In the genomic region with DNA sequence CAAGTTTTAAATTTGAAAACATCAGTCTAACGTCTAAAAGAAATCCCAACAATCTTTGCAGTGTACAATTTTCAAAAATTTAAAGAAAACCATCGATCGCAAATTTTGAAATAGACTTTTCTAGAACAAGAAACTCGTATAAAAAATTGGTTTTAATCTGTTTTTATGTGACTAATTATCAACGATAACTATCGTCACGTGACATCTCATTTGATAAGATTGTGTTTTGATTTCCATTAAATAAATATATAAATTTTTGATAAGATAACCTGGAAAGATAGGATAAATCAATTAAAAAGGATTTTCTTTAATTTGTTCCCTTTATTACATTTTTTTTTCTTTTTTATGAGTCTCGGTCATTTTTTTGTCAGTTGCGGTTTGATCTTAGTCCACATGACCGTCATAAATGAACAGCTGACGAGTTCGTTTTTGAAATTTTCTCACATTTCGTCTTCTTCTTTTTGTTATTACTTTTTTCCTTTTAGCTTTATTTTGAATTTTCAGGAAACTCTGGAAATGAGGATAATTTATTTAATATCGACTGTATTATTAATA, we compare ENCODE assay signal across 6 worm cellular contexts.
TF ChIP-seq lines count a peak whose summit lies in the region.

A gene (plus strand): TSS at position 505 of the 555 bp plus-strand sequence.

TF ChIP-seq in whole organism, L1 larva, 84 proteins besides CTCF, POLR2A, EP300 and RAD21:
- peak; percentile 34 for TF ChIP-seq nhr-20 (tag; optimal IDR thresholded peaks at IDR 0.05; lab: Kevin White, UChicago)
- TF ChIP-seq mep-1 (tag; optimal IDR thresholded peaks at IDR 0.05; lab: Kevin White, UChicago) = peak; percentile 18
- peak; percentile 52 for TF ChIP-seq elt-2 (tag; optimal IDR thresholded peaks at IDR 0.05; lab: Kevin White, UChicago)
- TF ChIP-seq C34B4.2 (tag; optimal IDR thresholded peaks at IDR 0.05; lab: Kevin White, UChicago) = no peak
- peak in 2 of 6 experiments; percentile 49 to 67 for TF ChIP-seq elt-3 (tag; optimal IDR thresholded peaks at IDR 0.05; lab: Kevin White, UChicago)
- TF ChIP-seq lin-35 (GFP tag; optimal IDR thresholded peaks at IDR 0.05; lab: Kevin White, UChicago) = peak in 1 of 2 experiments; percentile 26
- TF ChIP-seq Y116A8C.19 (tag; optimal IDR thresholded peaks at IDR 0.05; lab: Kevin White, UChicago; ENCODE audit: borderline replicate concordance) = no peak
- TF ChIP-seq nhr-71 (tag; optimal IDR thresholded peaks at IDR 0.05; lab: Kevin White, UChicago) = peak; percentile 47
- no peak for TF ChIP-seq sox-4 (tag; optimal IDR thresholded peaks at IDR 0.05; lab: Kevin White, UChicago)
- TF ChIP-seq lin-14 (GFP tag; optimal IDR thresholded peaks at IDR 0.05; lab: Kevin White, UChicago) = peak; percentile 8

TF ChIP-seq in whole organism, L2 larva, 48 proteins besides CTCF, POLR2A, EP300 and RAD21:
- TF ChIP-seq nhr-25 (tag; optimal IDR thresholded peaks at IDR 0.05; lab: Kevin White, UChicago) = no peak
- peak; percentile 16 for TF ChIP-seq C34F6.9 (tag; optimal IDR thresholded peaks at IDR 0.05; lab: Kevin White, UChicago)
- no peak for TF ChIP-seq snpc-4 (tag; optimal IDR thresholded peaks at IDR 0.05; lab: Kevin White, UChicago)
- no peak for TF ChIP-seq Y55F3AM.14 (GFP tag; optimal IDR thresholded peaks at IDR 0.05; lab: Kevin White, UChicago)
- TF ChIP-seq ama-1 (optimal IDR thresholded peaks at IDR 0.05; lab: Kevin White, UChicago) = no peak
TF ChIP-seq in whole organism, L2 larva: peak in this region for 1.

TF ChIP-seq in whole organism, L3 larva, 47 proteins besides CTCF, POLR2A, EP300 and RAD21:
- no peak for TF ChIP-seq nhr-237 (tag; optimal IDR thresholded peaks at IDR 0.05; lab: Kevin White, UChicago)
- TF ChIP-seq sea-2 (GFP tag; optimal IDR thresholded peaks at IDR 0.05; lab: Kevin White, UChicago) = no peak
- peak; percentile 26 for TF ChIP-seq elt-2 (tag; optimal IDR thresholded peaks at IDR 0.05; lab: Kevin White, UChicago)

TF ChIP-seq in whole organism, L4 larva, 104 proteins besides CTCF, POLR2A, EP300 and RAD21:
- TF ChIP-seq dve-1 (tag; optimal IDR thresholded peaks at IDR 0.05; lab: Kevin White, UChicago; ENCODE audit: insufficient read depth) (peak; percentile 36), Y5F2A.4 (GFP tag; optimal IDR thresholded peaks at IDR 0.05; lab: Kevin White, UChicago) (no peak), F44E2.7 (GFP tag; IDR thresholded peaks at IDR 0.05; lab: Robert Waterston, UW) (no peak), hlh-11 (tag; optimal IDR thresholded peaks at IDR 0.05; lab: Kevin White, UChicago) (peak; percentile 34), lsy-2 (tag; optimal IDR thresholded peaks at IDR 0.05; lab: Kevin White, UChicago) (peak in 1 of 2 experiments; percentile 21), hlh-30 (tag; optimal IDR thresholded peaks at IDR 0.05; lab: Kevin White, UChicago; ENCODE audit: insufficient read depth) (peak; percentile 49), dmd-8 (GFP tag; IDR thresholded peaks at IDR 0.05; lab: Robert Waterston, UW) (no peak), php-3 (GFP tag; IDR thresholded peaks at IDR 0.05; lab: Robert Waterston, UW) (peak; percentile 63), mxl-3 (GFP tag; optimal IDR thresholded peaks at IDR 0.05; lab: Kevin White, UChicago) (no peak)

TF ChIP-seq in whole organism, late embryonic, 69 proteins besides CTCF, POLR2A, EP300 and RAD21:
- TF ChIP-seq elt-2 (tag; optimal IDR thresholded peaks at IDR 0.05; lab: Kevin White, UChicago) (peak; percentile 62), eyg-1 (tag; optimal IDR thresholded peaks at IDR 0.05; lab: Kevin White, UChicago) (no peak)

TF ChIP-seq in whole organism, young adult, 124 proteins besides CTCF, POLR2A, EP300 and RAD21:
- TF ChIP-seq somi-1 (GFP tag; optimal IDR thresholded peaks at IDR 0.05; lab: Kevin White, UChicago) (peak; percentile 46), nfyb-1 (GFP tag; IDR thresholded peaks at IDR 0.05; lab: Robert Waterston, UW) (no peak)
